Worm (Caenorhabditis elegans) whole organism, L4 larva: ENCODE measurements around the gene mboa-6.

Experiments used
- Y5F2A.4 ChIP-seq: fragments of 200-800 bp; sonication (Bioruptor generic); optimal IDR thresholded peaks from 2 replicates; lab custom pipeline; 2018; ENCODE audit warnings: mild to moderate bottlenecking, missing genetic modification characterization, missing compliant biosample characterization
- aly-2 ChIP-seq: sonication (generic microtip); optimal IDR thresholded peaks from 2 replicates; lab custom pipeline; 2018; ENCODE audit warnings: missing biosample characterization, missing genetic modification characterization
- ama-1 ChIP-seq: fragments of 150-350 bp; optimal IDR thresholded peaks from 2 replicates; lab custom pipeline; 2014; ENCODE audit warnings: inconsistent platforms, mixed read lengths
- lin-13 ChIP-seq: fragments of 150-350 bp; optimal IDR thresholded peaks from 2 replicates; lab custom pipeline; 2014; ENCODE audit warnings: missing biosample characterization, missing genetic modification reagents, missing genetic modification characterization
- lir-3 ChIP-seq: sonication (generic microtip); optimal IDR thresholded peaks from 2 replicates; lab custom pipeline; 2016; ENCODE audit warnings: mild to moderate bottlenecking, missing genetic modification characterization, missing compliant biosample characterization
- nhr-11 ChIP-seq: fragments of 150-350 bp; optimal IDR thresholded peaks from 2 replicates; lab custom pipeline; 2014; ENCODE audit warnings: missing biosample characterization, missing genetic modification characterization
- skn-1 ChIP-seq: fragments of 150-350 bp; optimal IDR thresholded peaks from 2 replicates; lab custom pipeline; 2014; ENCODE audit warnings: missing biosample characterization, missing genetic modification characterization
- snpc-1.2 ChIP-seq: fragments of 200-800 bp; sonication (Bioruptor generic); IDR thresholded peaks from 2 replicates; pipeline ENCODE4 v1.3.6; 2022; ENCODE audit warnings: missing genetic modification reagents, missing genetic modification characterization, missing compliant biosample characterization
- unc-130 ChIP-seq: sonication (generic microtip); optimal IDR thresholded peaks from 2 replicates; lab custom pipeline; 2016; ENCODE audit warnings: missing genetic modification reagents, missing genetic modification characterization, missing compliant biosample characterization
- unc-39 ChIP-seq: sonication (generic microtip); optimal IDR thresholded peaks from 2 replicates; lab custom pipeline; 2017; ENCODE audit warnings: missing biosample characterization, missing genetic modification characterization
- unc-62 ChIP-seq, 3 experiments: fragments of 150-350 bp in 1 of 3; sonication (generic microtip); optimal IDR thresholded peaks in 2 of 3; peaks in 1 of 3; 1 replicate in 1 of 3; 2 replicates in 2 of 3; lab custom pipeline; 2014 to 2017; ENCODE audit warnings: missing biosample characterization in 3 of 3, missing genetic modification characterization in 3 of 3, missing genetic modification reagents in 3 of 3, missing genotype in 1 of 3
- zag-1 ChIP-seq: fragments of 150-350 bp; optimal IDR thresholded peaks from 2 replicates; lab custom pipeline; 2014; ENCODE audit warnings: missing biosample characterization, missing genetic modification characterization
- zfp-2 ChIP-seq: sonication (generic microtip); optimal IDR thresholded peaks from 2 replicates; lab custom pipeline; 2016; ENCODE audit warnings: mild to moderate bottlenecking, missing genetic modification characterization, missing compliant biosample characterization

ce11 chrIII:1926456-1926855, 35.3 kb downstream of the mboa-6 start:
- no peak for TF ChIP-seq Y5F2A.4 (GFP tag; lab: Kevin White, UChicago)
- TF ChIP-seq nhr-11 (tag; lab: Kevin White, UChicago), result peak; percentile 88
- TF ChIP-seq unc-39 (tag; lab: Kevin White, UChicago), result no peak
- TF ChIP-seq snpc-1.2 (GFP tag; lab: Robert Waterston, UW), result no peak
- TF ChIP-seq unc-62 (GFP tag; optimal IDR thresholded peaks at IDR 0.05 in 1 of 2; lab: Kevin White, UChicago), result peak in 1 of 2 experiments; percentile 98
- no peak for TF ChIP-seq unc-62 (tag; optimal IDR thresholded peaks at IDR 0.05; lab: Kevin White, UChicago)
- TF ChIP-seq zag-1 (tag; lab: Kevin White, UChicago), result no peak
- no peak for TF ChIP-seq aly-2 (tag; lab: Kevin White, UChicago)
- TF ChIP-seq ama-1 (lab: Kevin White, UChicago), result peak; percentile 76
- no peak for TF ChIP-seq zfp-2
- no peak for TF ChIP-seq unc-130 (GFP tag; lab: Kevin White, UChicago)
- no peak for TF ChIP-seq skn-1
- TF ChIP-seq lir-3 (tag; lab: Kevin White, UChicago), result no peak
- TF ChIP-seq lin-13 (GFP tag; lab: Kevin White, UChicago), result peak; percentile 85
